Worm (Caenorhabditis elegans): ENCODE data around the gene C17H12.12.
A peak's percentile ranks its signal among the peaks of the same experiment; 100 is the strongest.
"Not testable (repeated sequence)": the region's sequence is repeated elsewhere in the genome, so short reads cannot be mapped to it uniquely, and the experiment has no call there.

C17H12.12 gene

ce11 chrIV:6817554-6817953, 21.8 kb downstream of the C17H12.12 start, which contains the start of gene C17H12.5:
TSS of gene C17H12.5 (minus strand) at chrIV:6817654.
- no peak for TF ChIP-seq him-1 (tag; optimal IDR thresholded peaks at IDR 0.05)
- TF ChIP-seq dao-5 (tag; optimal IDR thresholded peaks at IDR 0.05): no peak
- no peak for TF ChIP-seq W03F9.2 (tag; optimal IDR thresholded peaks at IDR 0.05)

- TF ChIP-seq W03F9.2 (tag; optimal IDR thresholded peaks at IDR 0.05) (no peak), dao-5 (tag; optimal IDR thresholded peaks at IDR 0.05) (no peak), him-1 (tag; optimal IDR thresholded peaks at IDR 0.05) (no peak)
Observed at ce11 chrIV:6818369-6818768, 22.6 kb downstream of the C17H12.12 start, which contains the start of gene C17H12.8. TSS of gene C17H12.8 (plus strand) at chrIV:6818703.

- TF ChIP-seq W03F9.2 (tag; optimal IDR thresholded peaks at IDR 0.05) (no peak), dao-5 (tag; optimal IDR thresholded peaks at IDR 0.05) (no peak), him-1 (tag; optimal IDR thresholded peaks at IDR 0.05) (no peak)
Observed at ce11 chrIV:6821709-6822108, 26.0 kb downstream of the C17H12.12 start.

- TF ChIP-seq W03F9.2 (tag; optimal IDR thresholded peaks at IDR 0.05) (no peak), him-1 (tag; optimal IDR thresholded peaks at IDR 0.05) (no peak), dao-5 (tag; optimal IDR thresholded peaks at IDR 0.05) (no peak)
Observed at ce11 chrIV:6822406-6822805, 26.7 kb downstream of the C17H12.12 start, which contains the start of gene C17H12.6. TSS of gene C17H12.6 (minus strand) at chrIV:6822506.

- TF ChIP-seq him-1 (tag; optimal IDR thresholded peaks at IDR 0.05): no peak
- TF ChIP-seq W03F9.2 (tag; optimal IDR thresholded peaks at IDR 0.05): no peak
- no peak for TF ChIP-seq dao-5 (tag; optimal IDR thresholded peaks at IDR 0.05)
Observed at ce11 chrIV:6824622-6825021, 28.9 kb downstream of the C17H12.12 start, which contains the start of gene H20E11.3. TSS of gene H20E11.3 (plus strand) at chrIV:6824816.

ce11 chrIV:6827477-6827876, 31.8 kb downstream of the C17H12.12 start, which contains the start of gene H20E11.2:
TSS of gene H20E11.2 (plus strand) at chrIV:6827777.
- TF ChIP-seq W03F9.2, him-1, dao-5 (tag; optimal IDR thresholded peaks at IDR 0.05): not testable (repeated sequence)

ce11 chrIV:6829902-6830301, 34.2 kb downstream of the C17H12.12 start, which contains the start of gene H20E11.1:
TSS of gene H20E11.1 (plus strand) at chrIV:6830145.
- no peak for TF ChIP-seq dao-5 (tag; optimal IDR thresholded peaks at IDR 0.05)
- no peak for TF ChIP-seq W03F9.2 (tag; optimal IDR thresholded peaks at IDR 0.05)
- no peak for TF ChIP-seq him-1 (tag; optimal IDR thresholded peaks at IDR 0.05)

- TF ChIP-seq dao-5 (tag; optimal IDR thresholded peaks at IDR 0.05) (no peak), him-1 (tag; optimal IDR thresholded peaks at IDR 0.05) (no peak), W03F9.2 (tag; optimal IDR thresholded peaks at IDR 0.05) (no peak)
Observed at ce11 chrIV:6832194-6832593, 36.5 kb downstream of the C17H12.12 start.

ce11 chrIV:6833617-6834016, 37.9 kb downstream of the C17H12.12 start:
- TF ChIP-seq W03F9.2 (tag; optimal IDR thresholded peaks at IDR 0.05) (no peak), dao-5 (tag; optimal IDR thresholded peaks at IDR 0.05) (no peak), him-1 (tag; optimal IDR thresholded peaks at IDR 0.05) (no peak)

ce11 chrIV:6834705-6835104, 39.0 kb downstream of the C17H12.12 start:
- TF ChIP-seq him-1 (tag; optimal IDR thresholded peaks at IDR 0.05) (no peak), dao-5 (tag; optimal IDR thresholded peaks at IDR 0.05) (no peak), W03F9.2 (tag; optimal IDR thresholded peaks at IDR 0.05) (no peak)

- no peak for TF ChIP-seq W03F9.2 (tag; optimal IDR thresholded peaks at IDR 0.05)
- TF ChIP-seq dao-5 (tag; optimal IDR thresholded peaks at IDR 0.05): no peak
- TF ChIP-seq him-1 (tag; optimal IDR thresholded peaks at IDR 0.05): no peak
Observed at ce11 chrIV:6836769-6837168, 41.0 kb downstream of the C17H12.12 start.

- TF ChIP-seq dao-5 (tag; optimal IDR thresholded peaks at IDR 0.05) (no peak), W03F9.2 (tag; optimal IDR thresholded peaks at IDR 0.05) (peak; percentile 66), him-1 (tag; optimal IDR thresholded peaks at IDR 0.05) (peak; percentile 63)
Observed at ce11 chrIV:6839091-6839522, 43.4 kb downstream of the C17H12.12 start.

ce11 chrIV:6841562-6842282, 46.0 kb downstream of the C17H12.12 start:
- no peak for TF ChIP-seq W03F9.2 (tag; optimal IDR thresholded peaks at IDR 0.05)
- no peak for TF ChIP-seq him-1 (tag; optimal IDR thresholded peaks at IDR 0.05)
- no peak for TF ChIP-seq dao-5 (tag; optimal IDR thresholded peaks at IDR 0.05)

ce11 chrIV:6842470-6843008, 46.8 kb downstream of the C17H12.12 start, which contains the start of gene lip-1:
TSS of gene lip-1 (plus strand) at chrIV:6842958.
- TF ChIP-seq him-1 (tag; optimal IDR thresholded peaks at IDR 0.05): no peak
- TF ChIP-seq W03F9.2 (tag; optimal IDR thresholded peaks at IDR 0.05): no peak
- no peak for TF ChIP-seq dao-5 (tag; optimal IDR thresholded peaks at IDR 0.05)

All from whole organism, L4/young adult.